Worm (Caenorhabditis elegans) whole organism, late embryonic: ENCODE results near the gene T06C12.14.
"Not testable (repeated sequence)": the region's sequence is repeated elsewhere in the genome, so short reads cannot be mapped to it uniquely, and the experiment has no call there.

Experiments
- C08G9.2 ChIP-seq: sonication (generic microtip); optimal IDR thresholded peaks from 2 replicates; lab custom pipeline; 2016; ENCODE audit warnings: mild to moderate bottlenecking, missing genetic modification characterization, moderate library complexity, missing compliant biosample characterization
- C38D4.7 ChIP-seq: fragments of 200-800 bp; sonication (Bioruptor generic); optimal IDR thresholded peaks from 2 replicates; lab custom pipeline; 2018; ENCODE audit warnings: mild to moderate bottlenecking, missing genetic modification characterization, moderate library complexity, missing compliant biosample characterization
- F13H6.1 ChIP-seq: sonication (generic microtip); optimal IDR thresholded peaks from 2 replicates; lab custom pipeline; 2016; ENCODE audit warnings: missing genetic modification characterization, missing compliant biosample characterization
- K02D7.2 ChIP-seq: sonication (generic microtip); optimal IDR thresholded peaks from 2 replicates; lab custom pipeline; 2017; ENCODE audit warnings: mild to moderate bottlenecking, missing genetic modification characterization, missing compliant biosample characterization
- Y22D7AL.16 ChIP-seq: sonication (generic microtip); optimal IDR thresholded peaks from 2 replicates; lab custom pipeline; 2016; ENCODE audit warnings: missing genetic modification characterization, missing compliant biosample characterization
- ahr-1 ChIP-seq: sonication (generic microtip); optimal IDR thresholded peaks from 2 replicates; lab custom pipeline; 2016; ENCODE audit warnings: missing genetic modification characterization, missing compliant biosample characterization
- ama-1 ChIP-seq: fragments of 150-350 bp; optimal IDR thresholded peaks from 2 replicates; lab custom pipeline; 2014
- ceh-18 ChIP-seq: sonication (generic microtip); optimal IDR thresholded peaks from 2 replicates; lab custom pipeline; 2016; ENCODE audit warnings: missing genetic modification characterization, missing compliant biosample characterization
- ceh-30 ChIP-seq: fragments of 150-350 bp; optimal IDR thresholded peaks from 2 replicates; lab custom pipeline; 2014; ENCODE audit warnings: missing biosample characterization, missing genetic modification characterization
- ceh-34 ChIP-seq: sonication (generic microtip); optimal IDR thresholded peaks from 2 replicates; lab custom pipeline; 2016; ENCODE audit warnings: mild to moderate bottlenecking, missing genetic modification characterization, missing compliant biosample characterization
- che-1 ChIP-seq: sonication (generic microtip); optimal IDR thresholded peaks from 2 replicates; lab custom pipeline; 2016; ENCODE audit warnings: mild to moderate bottlenecking, missing genetic modification characterization, missing compliant biosample characterization
- dmd-4 ChIP-seq: sonication (generic microtip); optimal IDR thresholded peaks from 2 replicates; lab custom pipeline; 2016; ENCODE audit warnings: borderline replicate concordance, missing genetic modification characterization, missing compliant biosample characterization
- dve-1 ChIP-seq: sonication (generic microtip); optimal IDR thresholded peaks from 2 replicates; lab custom pipeline; 2017; ENCODE audit warnings: antibody characterized with exemption, mild to moderate bottlenecking, missing genetic modification characterization, missing compliant biosample characterization
- ets-4 ChIP-seq: sonication (generic microtip); optimal IDR thresholded peaks from 2 replicates; lab custom pipeline; 2016; ENCODE audit warnings: missing genetic modification characterization, missing compliant biosample characterization
- fkh-6 ChIP-seq: sonication (generic microtip); optimal IDR thresholded peaks from 2 replicates; lab custom pipeline; 2016; ENCODE audit warnings: missing genetic modification characterization, missing compliant biosample characterization
- gmeb-2 ChIP-seq: sonication (generic microtip); optimal IDR thresholded peaks from 2 replicates; lab custom pipeline; 2016; ENCODE audit warnings: missing genetic modification characterization, inconsistent platforms, missing compliant biosample characterization
- hlh-13 ChIP-seq: fragments of 200-800 bp; sonication (Bioruptor generic); optimal IDR thresholded peaks from 2 replicates; lab custom pipeline; 2018; ENCODE audit warnings: mild to moderate bottlenecking, missing genetic modification characterization, missing compliant biosample characterization
- hlh-15 ChIP-seq: sonication (generic microtip); optimal IDR thresholded peaks from 2 replicates; lab custom pipeline; 2016; ENCODE audit warnings: missing genetic modification characterization, missing compliant biosample characterization
- hlh-30 ChIP-seq: sonication (generic microtip); optimal IDR thresholded peaks from 2 replicates; lab custom pipeline; 2017; ENCODE audit warnings: antibody characterized with exemption, missing genetic modification characterization, missing compliant biosample characterization; ENCODE audit not compliant: insufficient read depth
- hlh-6 ChIP-seq: sonication (generic microtip); optimal IDR thresholded peaks from 2 replicates; lab custom pipeline; 2016; ENCODE audit warnings: missing genotype, missing genetic modification characterization, missing compliant biosample characterization
- hlh-8 ChIP-seq: sonication (generic microtip); optimal IDR thresholded peaks from 2 replicates; lab custom pipeline; 2016; ENCODE audit warnings: missing genotype, missing genetic modification characterization, missing compliant biosample characterization
- lin-11 ChIP-seq: fragments of 200-800 bp; sonication (Bioruptor generic); optimal IDR thresholded peaks from 2 replicates; lab custom pipeline; 2018; ENCODE audit warnings: mild to moderate bottlenecking, missing genetic modification characterization, missing compliant biosample characterization
- madf-2 ChIP-seq: sonication (generic microtip); optimal IDR thresholded peaks from 2 replicates; lab custom pipeline; 2017; ENCODE audit warnings: missing genetic modification characterization, missing compliant biosample characterization
- nhr-232 ChIP-seq: sonication (generic microtip); optimal IDR thresholded peaks from 2 replicates; lab custom pipeline; 2016; ENCODE audit warnings: missing genetic modification characterization, missing compliant biosample characterization
- npax-4 ChIP-seq: sonication (generic microtip); optimal IDR thresholded peaks from 2 replicates; lab custom pipeline; 2016; ENCODE audit warnings: missing genetic modification characterization, missing compliant biosample characterization
- pag-3 ChIP-seq: sonication (generic microtip); optimal IDR thresholded peaks from 2 replicates; lab custom pipeline; 2016; ENCODE audit warnings: missing compliant biosample characterization, missing genetic modification characterization, borderline replicate concordance
- pax-1 ChIP-seq: fragments of 150-350 bp; optimal IDR thresholded peaks from 2 replicates; lab custom pipeline; 2014; ENCODE audit warnings: missing biosample characterization, missing genetic modification characterization
- pha-4 ChIP-seq: fragments of 150-350 bp; optimal IDR thresholded peaks from 2 replicates; lab custom pipeline; 2018; ENCODE audit warnings: missing biosample characterization, missing genetic modification reagents, missing genetic modification characterization
- pqm-1 ChIP-seq: sonication (generic microtip); optimal IDR thresholded peaks from 2 replicates; lab custom pipeline; 2016; ENCODE audit warnings: missing genetic modification characterization, missing compliant biosample characterization
- pros-1 ChIP-seq: fragments of 150-350 bp; optimal IDR thresholded peaks from 2 replicates; lab custom pipeline; 2014; ENCODE audit warnings: missing biosample characterization, missing genetic modification reagents, missing genetic modification characterization
- sox-2 ChIP-seq: fragments of 200-800 bp; sonication (Bioruptor generic); IDR thresholded peaks from 2 replicates; pipeline ENCODE4 v1.3.6; 2022; ENCODE audit warnings: missing genetic modification reagents, missing genetic modification characterization, missing compliant biosample characterization
- sox-4 ChIP-seq: sonication (generic microtip); optimal IDR thresholded peaks from 2 replicates; lab custom pipeline; 2017; ENCODE audit warnings: mild to moderate bottlenecking, missing genetic modification characterization, inconsistent platforms, missing compliant biosample characterization
- unc-42 ChIP-seq: sonication (generic microtip); optimal IDR thresholded peaks from 2 replicates; lab custom pipeline; 2016; ENCODE audit warnings: missing genotype, missing genetic modification characterization, missing compliant biosample characterization
- unc-86 ChIP-seq: sonication (generic microtip); optimal IDR thresholded peaks from 2 replicates; lab custom pipeline; 2016; ENCODE audit warnings: missing genetic modification characterization, missing compliant biosample characterization
- zip-5 ChIP-seq: sonication (generic microtip); optimal IDR thresholded peaks from 2 replicates; lab custom pipeline; 2016; ENCODE audit warnings: missing genetic modification characterization, missing compliant biosample characterization

Gene T06C12.14

DNA sequence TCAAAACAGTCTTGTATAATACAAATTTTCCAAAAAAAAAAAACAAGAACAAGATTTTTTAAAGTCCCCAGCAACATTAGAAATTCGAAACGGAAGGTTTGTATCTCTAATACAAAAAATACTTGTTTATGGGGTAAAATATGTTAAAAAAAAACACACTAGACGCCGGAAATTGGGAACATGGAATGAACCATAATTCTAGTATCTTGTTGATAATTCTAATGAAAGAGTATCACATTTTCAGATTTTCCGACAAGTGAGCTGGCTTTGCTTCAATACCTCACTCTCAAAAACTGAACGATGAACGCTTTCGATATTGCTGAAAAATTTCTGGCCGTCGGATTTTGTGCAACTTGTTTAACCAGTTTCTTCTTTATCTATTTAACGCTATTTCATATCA is 2.1 kb upstream of the T06C12.14 start, which contains the start of gene str-60:
str-60 (plus strand) TSS at position 301 of the 400 bp plus-strand sequence.
- TF ChIP-seq zip-5 (no peak), pag-3 (no peak), dmd-4 (tag; lab: Kevin White, UChicago) (no peak), K02D7.2 (tag; lab: Kevin White, UChicago) (no peak), hlh-8 (tag; lab: Kevin White, UChicago) (no peak), ceh-34 (tag; lab: Kevin White, UChicago) (no peak), pha-4 (tag; lab: Kevin White, UChicago) (no peak), F13H6.1 (tag; lab: Kevin White, UChicago) (no peak), hlh-13 (GFP tag; lab: Kevin White, UChicago) (no peak), hlh-6 (tag; lab: Kevin White, UChicago) (no peak), gmeb-2 (no peak), pax-1 (tag; lab: Kevin White, UChicago) (no peak), ceh-18 (tag; lab: Kevin White, UChicago) (no peak)

DNA sequence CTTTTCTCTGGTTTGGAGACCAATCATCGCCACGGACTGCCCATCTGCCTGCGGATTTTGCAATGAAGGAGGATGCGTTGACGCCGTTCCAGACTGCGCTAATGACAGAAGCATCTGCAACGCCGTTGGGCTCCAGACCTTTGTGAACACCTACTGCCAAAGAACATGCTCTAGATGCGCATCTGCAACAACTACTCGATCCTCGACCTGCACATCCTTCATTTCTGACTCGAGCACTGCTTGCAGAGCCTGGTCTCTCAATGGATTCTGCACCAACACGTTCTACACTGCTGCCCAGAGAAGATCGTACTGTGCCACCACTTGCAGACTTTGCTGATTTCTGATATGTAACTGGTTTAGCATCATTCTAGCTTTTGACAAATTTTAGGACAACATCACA is 768 bp downstream of the T06C12.14 start:
- TF ChIP-seq hlh-6 (tag; lab: Kevin White, UChicago) (no peak), hlh-13 (GFP tag; lab: Kevin White, UChicago) (no peak), unc-86 (tag; lab: Kevin White, UChicago) (no peak), pqm-1 (tag; lab: Kevin White, UChicago) (no peak), hlh-8 (tag; lab: Kevin White, UChicago) (no peak), pax-1 (tag; lab: Kevin White, UChicago) (no peak), hlh-15 (tag; lab: Kevin White, UChicago) (no peak), unc-42 (no peak), ama-1 (lab: Kevin White, UChicago) (no peak), Y22D7AL.16 (tag; lab: Kevin White, UChicago) (no peak)
- TF ChIP-seq, all 69 proteins: peak for 0

- TF ChIP-seq hlh-13 (GFP tag; lab: Kevin White, UChicago); unc-42; ets-4 (tag; lab: Kevin White, UChicago): not testable (repeated sequence)
Measured at ce11 chrV:15905530-15905929, 5.7 kb downstream of the T06C12.14 start, which contains the start of the genes F35E8.1 and F35E8.2. Gene F35E8.1, minus strand, starts transcription at chrV:15905630. Gene F35E8.2, plus strand, starts transcription at chrV:15905661.

DNA sequence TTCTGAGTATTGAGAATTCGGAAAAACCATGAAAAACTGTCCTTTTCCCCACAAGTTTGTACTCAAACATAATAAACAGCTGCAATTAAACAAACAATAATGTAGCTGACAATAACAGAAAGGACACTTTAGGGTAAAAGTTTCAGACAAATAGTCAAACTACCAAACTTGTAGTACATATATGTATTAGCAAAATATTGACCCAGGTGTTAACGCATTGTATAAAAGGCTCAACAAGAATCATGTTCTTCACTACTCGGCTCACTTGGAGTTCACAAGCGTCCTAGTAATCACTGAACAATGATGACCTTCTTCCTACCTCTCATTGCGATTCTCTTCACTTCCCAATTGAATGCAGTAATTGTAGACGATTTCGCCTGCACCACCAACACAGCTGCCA is 12.1 kb downstream of the T06C12.14 start, which contains the start of gene F35E8.6:
F35E8.6 (plus strand) TSS at position 301 of the 400 bp plus-strand sequence.
- TF ChIP-seq pag-3 (no peak), fkh-6 (tag; lab: Kevin White, UChicago) (no peak), hlh-30 (tag; lab: Kevin White, UChicago) (no peak), sox-4 (tag; lab: Kevin White, UChicago) (no peak), K02D7.2 (tag; lab: Kevin White, UChicago) (no peak), sox-2 (GFP tag; lab: Robert Waterston, UW) (no peak), nhr-232 (tag; lab: Kevin White, UChicago) (no peak), ama-1 (lab: Kevin White, UChicago) (no peak), hlh-15 (tag; lab: Kevin White, UChicago) (no peak), che-1 (tag; lab: Kevin White, UChicago) (no peak), ahr-1 (no peak), C08G9.2 (no peak), C38D4.7 (GFP tag; lab: Kevin White, UChicago) (no peak), ceh-30 (no peak), madf-2 (no peak), lin-11 (tag; lab: Kevin White, UChicago) (no peak), hlh-6 (tag; lab: Kevin White, UChicago) (no peak), dve-1 (tag; lab: Kevin White, UChicago) (no peak), pros-1 (tag; lab: Kevin White, UChicago) (no peak), npax-4 (no peak)
